Worm (Caenorhabditis elegans) whole organism, mixed stage, embryonic: ENCODE data around the gene ets-7.

Experiments used
- lin-13 ChIP-seq: fragments of 150-350 bp; optimal IDR thresholded peaks from 2 replicates; lab custom pipeline; 2014; ENCODE audit warnings: missing biosample characterization, missing genetic modification characterization
- pha-4 ChIP-seq: fragments of 150-350 bp; optimal IDR thresholded peaks from 2 replicates; lab custom pipeline; 2018; ENCODE audit warnings: missing biosample characterization, missing genetic modification reagents, missing genetic modification characterization

DNA sequence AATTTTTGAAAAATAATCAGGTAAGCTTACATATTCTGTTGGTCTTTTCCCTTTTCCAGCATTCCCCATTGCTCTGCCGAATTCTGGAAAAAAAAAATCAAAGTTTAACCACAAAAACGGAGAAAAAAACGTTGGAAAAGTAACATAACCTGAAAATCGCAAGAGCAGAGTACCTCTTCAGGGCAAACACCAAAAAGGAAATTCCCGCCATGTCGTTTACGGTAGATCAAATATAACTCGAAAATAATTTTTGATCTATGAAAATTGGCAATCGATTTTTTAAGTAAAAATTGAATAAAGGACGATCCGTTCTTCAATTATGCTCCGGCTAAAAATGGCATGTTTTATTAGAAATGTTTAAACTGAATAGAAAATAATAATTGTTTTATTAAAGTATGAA, 44.8 kb upstream of the ets-7 start, which contains the start of gene C50E3.11:
- no peak for TF ChIP-seq pha-4 (tag; lab: Kevin White, UChicago)
- TF ChIP-seq lin-13, result no peak
